Fruit fly (Drosophila melanogaster) whole organism, embryonic: ENCODE measurements around the gene Scgbeta.

Experiments
- Atf6 ChIP-seq: fragments of 200-800 bp; sonication (Bioruptor generic); IDR thresholded peaks from 2 replicates; pipeline ENCODE4 v1.3.6; 2022; ENCODE audit warnings: missing biosample characterization, missing genetic modification characterization
- CG10543 ChIP-seq: fragments of 200-800 bp; sonication (Bioruptor generic); optimal IDR thresholded peaks from 3 replicates; lab custom pipeline; 2017; ENCODE audit warnings: missing biosample characterization, mild to moderate bottlenecking, missing genetic modification characterization, moderate library complexity
- CG10654 ChIP-seq: fragments of 200-800 bp; sonication (Bioruptor generic); optimal IDR thresholded peaks from 2 replicates; lab custom pipeline; 2016; ENCODE audit warnings: missing biosample characterization, missing genetic modification characterization
- CG12155 ChIP-seq: fragments of 200-800 bp; sonication (Bioruptor generic); optimal IDR thresholded peaks from 3 replicates; lab custom pipeline; 2016; ENCODE audit warnings: missing biosample characterization, missing genetic modification characterization
- CG12769 ChIP-seq: fragments of 200-800 bp; sonication (Bioruptor generic); optimal IDR thresholded peaks from 2 replicates; lab custom pipeline; 2019; ENCODE audit warnings: missing biosample characterization, mild to moderate bottlenecking, missing genetic modification characterization, moderate library complexity
- CG2199 ChIP-seq: fragments of 200-800 bp; sonication (Bioruptor generic); IDR thresholded peaks from 3 replicates; pipeline ENCODE4 v1.3.6; 2022; ENCODE audit warnings: missing biosample characterization, missing genetic modification characterization
- CG2202 ChIP-seq: fragments of 200-800 bp; sonication (Bioruptor generic); optimal IDR thresholded peaks from 2 replicates; lab custom pipeline; 2018; ENCODE audit warnings: missing biosample characterization, mild to moderate bottlenecking, missing genetic modification characterization
- CG8924 ChIP-seq: fragments of 200-800 bp; optimal IDR thresholded peaks from 3 replicates; lab custom pipeline; 2019; ENCODE audit warnings: missing biosample characterization, mild to moderate bottlenecking, missing genetic modification characterization, moderate library complexity
- Dref ChIP-seq: fragments of 200-800 bp; sonication (Bioruptor generic); IDR thresholded peaks from 2 replicates; pipeline ENCODE4 v1.3.6; 2022; ENCODE audit warnings: missing biosample characterization, missing genetic modification characterization
- E2f1 ChIP-seq: fragments of 200-800 bp; sonication (Bioruptor generic); IDR thresholded peaks from 2 replicates; pipeline ENCODE4 v1.3.6; 2022; ENCODE audit warnings: missing biosample characterization, missing genetic modification characterization
- Ets65A ChIP-seq: fragments of 200-800 bp; sonication (Bioruptor generic); peaks from one replicate; lab custom pipeline; 2016; ENCODE audit warnings: missing biosample characterization, missing genetic modification characterization
- H15 ChIP-seq: fragments of 200-800 bp; sonication (Bioruptor generic); IDR thresholded peaks from 3 replicates; pipeline ENCODE4 v1.3.6; 2022; ENCODE audit warnings: missing biosample characterization, missing genetic modification characterization
- Max ChIP-seq: fragments of 200-800 bp; sonication (Bioruptor generic); optimal IDR thresholded peaks from 2 replicates; lab custom pipeline; 2016; ENCODE audit warnings: missing biosample characterization, mild to moderate bottlenecking, missing genetic modification characterization
- Ravus ChIP-seq: fragments of 200-800 bp; sonication (Bioruptor generic); IDR thresholded peaks from 2 replicates; pipeline ENCODE4 v1.3.6; 2022; ENCODE audit warnings: missing biosample characterization, missing genetic modification characterization
- Six4 ChIP-seq: fragments of 200-800 bp; sonication (Bioruptor generic); optimal IDR thresholded peaks from 2 replicates; lab custom pipeline; 2016; ENCODE audit warnings: missing biosample characterization, missing genetic modification characterization
- ac ChIP-seq: fragments of 200-800 bp; sonication (Bioruptor generic); optimal IDR thresholded peaks from 3 replicates; lab custom pipeline; 2017; ENCODE audit warnings: missing biosample characterization, mild to moderate bottlenecking, missing genetic modification characterization
- br ChIP-seq: fragments of >200 bp; optimal IDR thresholded peaks from 2 replicates; lab custom pipeline; 2017
- cg ChIP-seq: fragments of 200-800 bp; sonication (Bioruptor generic); optimal IDR thresholded peaks from 3 replicates; lab custom pipeline; 2019; ENCODE audit warnings: missing biosample characterization, mild to moderate bottlenecking, missing genetic modification characterization, moderate library complexity
- crc ChIP-seq: fragments of 200-800 bp; sonication (Bioruptor generic); optimal IDR thresholded peaks from 2 replicates; lab custom pipeline; 2016; ENCODE audit warnings: missing biosample characterization, missing genetic modification characterization
- exex ChIP-seq: fragments of 200-800 bp; sonication (Bioruptor generic); optimal IDR thresholded peaks from 4 replicates; lab custom pipeline; 2018; ENCODE audit warnings: missing biosample characterization, mild to moderate bottlenecking, missing genetic modification characterization, moderate library complexity
- hb ChIP-seq: fragments of 200-800 bp; sonication (Bioruptor generic); IDR thresholded peaks from 3 replicates; pipeline ENCODE4 v1.3.6; 2022; ENCODE audit warnings: missing biosample characterization, missing genetic modification characterization; ENCODE audit not compliant: partially characterized antibody
- nom ChIP-seq: fragments of 200-800 bp; sonication (Bioruptor generic); optimal IDR thresholded peaks from 2 replicates; lab custom pipeline; 2017; ENCODE audit warnings: missing biosample characterization, missing genetic modification characterization, mild to moderate bottlenecking, moderate library complexity, missing genetic modification reagents
- sug ChIP-seq: fragments of 200-800 bp; optimal IDR thresholded peaks from 2 replicates; lab custom pipeline; 2019; ENCODE audit warnings: missing biosample characterization, mild to moderate bottlenecking, missing genetic modification characterization, moderate library complexity
- wek ChIP-seq: fragments of 200-800 bp; sonication (Bioruptor generic); optimal IDR thresholded peaks from 3 replicates; lab custom pipeline; 2018; ENCODE audit warnings: missing biosample characterization, mild to moderate bottlenecking, missing genetic modification characterization, moderate library complexity

The Scgbeta gene

DNA sequence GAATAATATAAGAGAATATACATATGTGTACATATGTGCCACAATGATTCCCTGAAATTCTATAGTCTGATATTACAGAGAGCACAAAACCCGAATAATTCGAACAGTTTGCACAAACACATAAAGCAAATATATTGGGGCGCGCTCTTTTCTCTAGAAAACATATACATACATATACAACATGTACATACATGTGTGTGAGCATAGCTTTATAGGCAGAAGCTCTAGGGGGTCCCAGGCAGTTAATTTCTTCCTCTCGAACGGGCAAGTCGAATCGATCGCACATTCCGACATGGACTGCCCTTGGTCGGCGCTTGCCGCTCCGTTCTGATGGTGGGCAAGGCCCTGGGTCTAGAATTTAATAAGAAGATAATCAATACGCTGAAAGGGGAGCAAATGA is 49.4 kb downstream of the Scgbeta start, which contains the start of gene GstD3 (continued):
- TF ChIP-seq CG10654 (GFP tag; lab: Kevin White, UChicago): no peak
- TF ChIP-seq CG12155 (GFP tag; lab: Kevin White, UChicago): no peak
- 0 out of 3 replicates have a peak, but pooled peaks have one; percentile 44 for TF ChIP-seq CG2199 (GFP tag; lab: Robert Waterston, UW)
- peak; percentile 94 for TF ChIP-seq sug (tag; lab: Kevin White, UChicago)
- TF ChIP-seq br (lab: Kevin White, UChicago): no peak
- peak; percentile 15 for TF ChIP-seq nom (GFP tag; lab: Kevin White, UChicago)
- TF ChIP-seq CG8924 (tag; lab: Kevin White, UChicago): no peak
- TF ChIP-seq Max (GFP tag; lab: Kevin White, UChicago): no peak
- TF ChIP-seq CG2202 (tag; lab: Kevin White, UChicago): no peak
- TF ChIP-seq cg (GFP tag; lab: Kevin White, UChicago): peak; percentile 65
- TF ChIP-seq Six4: no peak
- TF ChIP-seq wek (GFP tag; lab: Kevin White, UChicago): no peak
- TF ChIP-seq Dref (GFP tag; lab: Robert Waterston, UW): no peak
- TF ChIP-seq hb (GFP tag; lab: Robert Waterston, UW): no peak
- peak; percentile 4 for TF ChIP-seq CG12769 (tag; lab: Kevin White, UChicago)

DNA sequence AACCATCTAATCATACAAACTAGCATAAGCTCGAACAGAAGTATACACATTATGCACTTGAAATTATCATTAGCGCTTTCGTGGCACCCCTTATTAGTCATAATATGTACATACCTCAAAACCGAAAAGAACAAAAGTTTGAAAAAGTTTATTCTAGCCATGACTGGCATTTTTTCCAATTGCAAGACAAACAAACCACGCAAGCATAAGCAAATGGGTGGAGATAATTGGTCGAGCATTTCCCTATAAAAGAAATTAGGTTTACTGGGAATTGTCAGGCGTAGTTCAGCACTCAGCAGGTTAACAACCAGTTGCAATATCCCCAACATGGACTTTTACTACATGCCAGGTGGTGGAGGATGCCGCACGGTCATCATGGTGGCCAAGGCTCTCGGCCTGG is 50.6 kb downstream of the Scgbeta start, which contains the start of gene GstD2:
Gene GstD2 (plus strand): TSS at position 301 of the 400 bp plus-strand sequence.
- TF ChIP-seq Atf6 (GFP tag; lab: Robert Waterston, UW) (no peak), ac (GFP tag; lab: Kevin White, UChicago) (no peak), CG10543 (GFP tag; lab: Kevin White, UChicago) (no peak), E2f1 (GFP tag; lab: Robert Waterston, UW) (no peak), Ets65A (GFP tag; lab: Kevin White, UChicago) (peak; percentile 15), exex (tag; lab: Kevin White, UChicago) (peak; percentile 28), crc (GFP tag; lab: Kevin White, UChicago) (no peak), Ravus (no peak), H15 (GFP tag; lab: Robert Waterston, UW) (peak; percentile 30; the same call in 1 of the 3 replicates)
